Worm (Caenorhabditis elegans): ENCODE results near the gene srv-22.

DNA sequence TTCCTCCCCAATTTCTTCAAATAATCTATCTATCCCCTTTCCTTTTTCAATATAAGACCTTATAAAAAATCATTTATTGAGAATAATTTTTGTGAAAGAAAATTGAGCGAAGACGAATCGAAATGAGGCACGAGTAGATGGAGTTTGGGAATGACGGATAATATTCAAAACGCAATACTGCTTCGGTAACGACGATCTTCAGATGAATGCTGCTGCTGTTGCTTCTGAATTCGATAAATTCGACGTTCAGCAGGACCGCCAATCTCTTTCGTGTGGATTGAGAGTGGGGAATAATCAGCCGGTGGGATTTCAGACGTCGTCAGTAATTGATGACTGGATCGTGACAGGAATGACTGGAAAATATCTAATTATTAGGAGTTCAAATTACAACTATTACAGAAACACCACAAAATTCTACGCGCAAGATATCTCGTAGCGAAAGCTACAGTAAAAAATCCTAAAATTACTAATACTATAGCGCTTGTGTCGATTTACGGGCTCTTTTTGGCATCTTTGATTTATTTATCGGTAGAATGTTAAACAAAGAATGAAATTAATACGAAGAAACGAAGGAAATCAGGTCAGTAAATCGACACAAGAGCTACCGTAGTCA, 28.9 kb downstream of the srv-22 start:
- TF ChIP-seq nhr-28 (tag; optimal IDR thresholded peaks at IDR 0.05) (no peak), nhr-102 (tag; optimal IDR thresholded peaks at IDR 0.05) (no peak), egl-27 (tag; optimal IDR thresholded peaks at IDR 0.05) (no peak), nhr-42 (GFP tag; IDR thresholded peaks at IDR 0.05) (no peak), mep-1 (tag; optimal IDR thresholded peaks at IDR 0.05) (no peak), D1046.2 (GFP tag; IDR thresholded peaks at IDR 0.05) (no peak), lin-13 (GFP tag; optimal IDR thresholded peaks at IDR 0.05) (no peak), F44E2.7 (GFP tag; IDR thresholded peaks at IDR 0.05) (no peak), fos-1 (tag; optimal IDR thresholded peaks at IDR 0.05) (no peak), ztf-11 (tag; optimal IDR thresholded peaks at IDR 0.05) (no peak)

Data from whole organism, L4 larva.